Worm (Caenorhabditis elegans) whole organism, mixed stage, embryonic: ENCODE measurements around the gene fbxa-197.

ENCODE experiments used
- drap-1 ChIP-seq: fragments of 200-800 bp; sonication (Bioruptor generic); optimal IDR thresholded peaks from 3 replicates; lab custom pipeline; 2018; ENCODE audit warnings: mild to moderate bottlenecking, missing genetic modification characterization, missing compliant biosample characterization
- mep-1 ChIP-seq: fragments of 150-350 bp; optimal IDR thresholded peaks from 2 replicates; lab custom pipeline; 2017; ENCODE audit warnings: missing biosample characterization, missing genetic modification reagents, missing genetic modification characterization, inconsistent platforms
- nhr-12 ChIP-seq: fragments of 150-350 bp; optimal IDR thresholded peaks from 2 replicates; lab custom pipeline; 2014; ENCODE audit warnings: missing biosample characterization, missing genetic modification characterization
- nhr-237 ChIP-seq: fragments of 150-350 bp; optimal IDR thresholded peaks from 2 replicates; lab custom pipeline; 2014; ENCODE audit warnings: missing biosample characterization, missing genetic modification characterization
- nhr-76 ChIP-seq: sonication (generic microtip); optimal IDR thresholded peaks from 2 replicates; lab custom pipeline; 2017; ENCODE audit warnings: missing biosample characterization, missing genetic modification characterization
- pha-4 ChIP-seq: fragments of 150-350 bp; optimal IDR thresholded peaks from 2 replicates; lab custom pipeline; 2018; ENCODE audit warnings: missing biosample characterization, missing genetic modification reagents, missing genetic modification characterization
- ztf-11 ChIP-seq: fragments of 150-350 bp; optimal IDR thresholded peaks from 2 replicates; lab custom pipeline; 2014; ENCODE audit warnings: missing biosample characterization, missing genetic modification characterization

DNA sequence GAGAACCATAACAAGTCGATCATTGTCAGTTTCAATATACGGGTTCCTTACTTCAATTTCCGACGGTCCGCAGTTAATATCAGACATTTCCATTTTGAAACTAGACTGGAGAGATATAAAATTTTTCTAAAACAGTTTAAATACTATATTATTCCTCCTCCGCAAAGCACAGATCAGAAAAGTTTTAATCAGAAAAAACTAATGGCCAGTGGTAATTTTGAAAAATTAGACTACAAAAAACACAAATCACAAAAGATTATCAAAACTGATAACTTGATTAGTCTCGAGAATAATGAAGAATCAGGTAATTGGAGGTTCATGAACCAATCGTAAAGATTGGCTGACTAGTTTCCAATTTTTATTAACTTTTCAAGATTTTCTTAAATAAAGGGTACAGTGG lies 18.5 kb downstream of the fbxa-197 start, which contains the start of gene T06C12.9:
- TF ChIP-seq mep-1 (no peak), nhr-76 (tag; lab: Kevin White, UChicago) (no peak), pha-4 (no peak), drap-1 (GFP tag; lab: Kevin White, UChicago) (no peak), nhr-237 (tag; lab: Kevin White, UChicago) (no peak), ztf-11 (no peak), nhr-12 (tag; lab: Kevin White, UChicago) (no peak)
